Worm (Caenorhabditis elegans) whole organism, dauer: ENCODE results near the gene C16C10.4.

Experiments
- unc-62 ChIP-seq: sonication (generic microtip); optimal IDR thresholded peaks from 2 replicates; lab custom pipeline; 2017; ENCODE audit warnings: missing biosample characterization, missing genetic modification reagents, missing genetic modification characterization

The C16C10.4 gene

DNA sequence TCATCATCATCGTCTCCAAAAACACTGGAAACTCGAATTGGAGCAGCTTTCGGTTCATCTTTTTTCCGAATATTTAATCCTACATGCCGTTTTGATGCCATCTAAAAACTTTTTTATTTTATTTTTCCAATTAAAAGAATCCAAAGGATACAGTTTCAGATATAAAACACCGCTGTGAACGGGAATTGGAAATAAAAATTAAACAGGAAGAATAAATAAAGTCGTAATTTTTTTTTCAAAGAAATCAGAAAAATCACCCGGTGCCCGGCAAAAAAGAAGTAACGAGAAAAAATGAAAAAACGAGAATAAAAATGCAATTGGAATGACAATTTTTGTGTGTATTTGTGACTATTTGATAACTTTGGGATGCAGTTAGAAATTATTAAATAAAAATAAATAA is 2.5 kb upstream of the C16C10.4 start, which contains the start of gene ccdc-55:
ccdc-55 (minus strand) TSS at position 101 of the 400 bp plus-strand sequence.
- TF ChIP-seq unc-62 (GFP tag; lab: Kevin White, UChicago), result no peak

DNA sequence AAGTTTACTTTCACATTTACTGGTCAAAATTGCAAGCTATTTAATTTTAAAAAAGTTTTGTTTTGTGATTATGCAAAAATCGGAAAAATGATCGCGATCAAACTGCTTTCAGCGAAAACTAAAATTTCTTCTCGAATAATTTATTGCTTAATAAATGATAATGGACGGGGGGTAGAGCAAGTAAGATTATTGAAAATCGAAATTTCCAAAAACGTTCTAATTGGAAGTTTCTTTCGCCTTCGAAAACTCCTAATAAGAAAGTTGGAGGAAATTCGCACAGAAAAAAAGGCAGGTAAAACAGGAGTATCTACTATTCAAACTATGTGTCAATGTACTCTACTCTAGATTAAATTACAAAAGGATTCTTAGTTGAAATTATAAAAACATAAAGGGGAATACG is 1.1 kb downstream of the C16C10.4 start:
- no peak for TF ChIP-seq unc-62 (GFP tag; lab: Kevin White, UChicago)

DNA sequence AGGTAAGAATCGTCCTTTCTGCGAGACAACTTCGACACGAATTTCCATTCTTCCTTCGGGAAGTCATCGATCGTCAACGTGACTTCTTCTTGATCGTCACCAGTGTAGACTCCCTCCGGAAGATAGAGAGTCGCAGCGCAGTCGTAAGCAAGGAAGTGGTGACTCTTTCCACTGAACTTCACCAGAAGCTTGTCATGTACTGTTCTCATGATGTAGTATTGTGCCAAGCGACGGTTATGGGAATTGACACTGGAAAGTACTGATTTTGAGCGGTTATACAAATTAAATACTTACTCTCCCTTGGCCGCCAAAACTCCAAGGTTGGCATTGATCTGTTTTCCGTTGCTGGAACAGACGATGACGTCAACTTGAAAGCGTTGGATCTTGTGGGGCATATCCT is 4.4 kb downstream of the C16C10.4 start:
- no peak for TF ChIP-seq unc-62 (GFP tag; lab: Kevin White, UChicago)

DNA sequence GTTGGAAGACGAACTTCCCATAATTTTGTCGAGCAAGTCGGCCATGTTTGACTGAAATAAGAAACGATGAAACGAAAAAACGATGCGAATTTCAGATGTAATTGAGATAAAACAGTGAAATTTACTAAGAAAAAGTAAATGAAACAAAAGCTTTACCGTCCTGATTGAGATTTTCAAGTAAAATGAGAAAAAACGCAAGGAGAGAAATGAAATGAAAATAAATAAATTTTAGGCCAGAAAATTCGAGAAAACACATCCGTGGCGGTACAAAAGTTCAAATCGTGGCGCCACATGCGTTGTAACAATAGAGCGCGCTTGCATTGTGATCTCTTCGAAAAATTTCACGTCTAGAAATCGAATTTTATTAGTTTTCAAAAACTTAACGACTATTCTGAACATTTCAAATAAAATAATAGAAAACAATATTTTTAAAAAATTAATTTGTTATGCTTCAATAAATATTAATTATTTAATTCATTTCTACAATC is 5.0 kb downstream of the C16C10.4 start, which contains the start of the genes hrde-1 and C16C10.13:
hrde-1 (minus strand) TSS at position 51 of the 488 bp plus-strand sequence.
C16C10.13 (plus strand) TSS at position 332 of the 488 bp plus-strand sequence.
- no peak for TF ChIP-seq unc-62 (GFP tag; lab: Kevin White, UChicago)

DNA sequence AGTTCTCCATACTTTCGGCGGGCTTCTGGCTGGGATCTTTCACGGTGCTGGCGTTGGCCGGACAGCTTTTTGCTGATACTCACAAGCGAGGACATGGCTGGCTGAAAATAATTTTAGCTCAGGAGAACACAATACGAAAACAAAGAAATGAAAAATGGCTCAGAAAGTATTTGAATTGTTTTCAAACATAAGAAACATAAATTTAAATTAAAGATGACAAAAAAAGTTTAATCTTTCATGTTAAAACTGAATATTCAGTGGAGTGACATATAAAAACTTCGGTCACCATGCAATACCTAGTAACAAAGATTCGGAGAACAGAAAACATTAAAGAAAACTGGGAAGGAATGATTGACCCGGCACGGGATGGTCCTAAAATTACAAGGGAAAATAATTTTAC is 7.4 kb downstream of the C16C10.4 start, which contains the start of gene C16C10.2:
C16C10.2 (minus strand) TSS at position 101 of the 400 bp plus-strand sequence.
- no peak for TF ChIP-seq unc-62 (GFP tag; lab: Kevin White, UChicago)

DNA sequence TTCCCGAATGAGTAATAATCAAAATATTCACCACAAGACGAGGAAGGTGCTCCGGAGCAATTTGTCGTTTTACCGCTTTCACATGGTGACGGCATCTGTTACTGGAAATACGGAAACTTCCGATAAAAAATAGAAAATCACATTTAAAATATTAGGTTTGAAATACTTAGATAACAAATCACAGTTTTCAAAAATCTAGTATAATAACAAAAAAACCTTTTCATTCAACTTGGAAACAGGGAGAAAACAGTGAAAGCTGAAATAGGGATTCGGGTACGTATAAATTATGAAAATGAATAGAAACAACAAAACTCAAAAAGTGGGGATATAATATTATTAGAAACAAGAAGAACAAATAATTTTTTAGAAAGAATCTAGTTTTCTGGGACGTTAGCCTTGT is 10.2 kb downstream of the C16C10.4 start, which contains the start of gene C16C10.1:
C16C10.1 (minus strand) TSS at position 101 of the 400 bp plus-strand sequence.
- TF ChIP-seq unc-62 (GFP tag; lab: Kevin White, UChicago), result no peak

DNA sequence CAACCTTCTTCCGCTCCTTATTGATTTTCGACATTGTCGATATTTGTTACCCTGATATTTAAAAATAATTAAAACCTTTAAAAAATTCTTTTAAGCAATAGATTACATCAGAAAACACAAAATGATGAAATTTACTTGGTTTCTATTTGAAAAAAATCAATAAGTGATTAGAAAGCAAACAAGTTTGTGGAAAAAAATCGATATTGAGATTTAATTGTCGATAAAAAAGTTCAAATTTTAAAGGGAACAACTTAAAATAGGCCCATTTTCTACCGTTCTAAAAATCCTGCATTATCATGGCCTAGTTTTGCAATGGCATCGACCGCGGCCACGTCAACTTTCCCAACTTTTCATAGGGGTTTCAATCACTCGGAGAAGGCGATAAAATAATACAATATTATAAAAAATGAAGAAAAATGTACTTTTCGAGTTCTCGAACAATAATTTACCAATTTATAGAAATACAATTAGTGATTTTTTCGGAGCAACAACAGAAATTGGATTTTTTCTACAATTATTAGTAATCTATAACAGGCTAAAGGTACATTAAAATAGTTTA is 15.7 kb downstream of the C16C10.4 start, which contains the start of gene lars-1:
lars-1 (minus strand) TSS at position 51 of the 559 bp plus-strand sequence.
- TF ChIP-seq unc-62 (GFP tag; lab: Kevin White, UChicago), result no peak

DNA sequence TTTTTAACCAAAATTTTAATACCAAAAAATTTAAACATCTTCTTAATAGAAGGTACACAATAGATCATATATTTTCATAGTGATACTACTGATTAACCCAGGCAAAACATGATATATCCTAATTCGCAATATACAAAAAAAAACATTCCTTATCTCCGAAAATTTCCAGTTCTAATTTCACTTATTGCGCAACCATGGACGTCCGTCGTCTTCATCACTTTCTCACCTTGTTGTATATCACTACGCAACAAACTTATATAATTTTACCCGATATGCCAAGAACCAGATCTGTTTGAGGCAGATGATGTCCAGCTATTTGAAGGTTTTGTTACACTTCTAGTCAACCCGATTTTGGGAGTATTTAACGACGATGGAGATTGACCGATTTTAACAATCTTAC is 16.7 kb downstream of the C16C10.4 start, which contains the start of gene R74.2:
R74.2 (plus strand) TSS at position 316 of the 400 bp plus-strand sequence.
- TF ChIP-seq unc-62 (GFP tag; lab: Kevin White, UChicago), result no peak

DNA sequence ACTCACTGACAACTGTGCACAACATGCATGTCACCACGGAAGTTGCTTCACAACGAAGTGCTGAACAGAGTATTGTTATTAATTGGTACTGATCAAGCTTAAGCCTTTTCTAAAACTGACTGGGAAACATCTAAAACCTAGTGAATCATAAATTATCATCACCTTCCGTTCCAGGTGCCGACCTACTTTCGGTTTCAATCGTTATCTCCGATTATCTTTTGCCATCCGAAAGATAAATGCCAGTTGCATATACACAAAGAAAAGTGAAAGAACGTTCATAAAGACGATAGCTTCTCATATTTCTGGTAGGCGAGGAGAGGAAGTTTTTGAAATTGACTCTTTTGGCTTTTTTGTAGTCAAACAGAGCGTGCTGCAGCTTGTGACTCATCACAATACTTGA is 18.5 kb downstream of the C16C10.4 start:
- TF ChIP-seq unc-62 (GFP tag; lab: Kevin White, UChicago), result no peak

DNA sequence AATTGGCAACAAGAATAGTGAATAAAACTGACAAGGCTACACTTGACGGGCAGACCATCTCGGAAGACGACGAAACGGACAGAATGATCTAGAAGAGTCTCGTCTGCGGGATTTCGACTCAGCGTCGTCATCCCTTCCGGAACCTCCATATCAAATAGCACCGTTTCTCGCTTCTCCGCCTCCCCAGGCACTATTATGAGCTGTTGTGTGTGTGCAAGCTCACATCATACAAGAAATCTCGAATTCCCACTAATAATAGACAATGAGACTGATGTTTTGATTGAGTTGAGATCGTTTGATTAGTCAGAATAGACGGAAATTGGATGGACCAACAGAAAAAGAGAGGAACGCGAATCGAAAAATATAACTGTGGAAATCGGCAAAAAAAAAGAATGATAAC is 19.1 kb downstream of the C16C10.4 start, which contains the start of gene spp-28:
spp-28 (minus strand) TSS at position 101 of the 400 bp plus-strand sequence.
- no peak for TF ChIP-seq unc-62 (GFP tag; lab: Kevin White, UChicago)

DNA sequence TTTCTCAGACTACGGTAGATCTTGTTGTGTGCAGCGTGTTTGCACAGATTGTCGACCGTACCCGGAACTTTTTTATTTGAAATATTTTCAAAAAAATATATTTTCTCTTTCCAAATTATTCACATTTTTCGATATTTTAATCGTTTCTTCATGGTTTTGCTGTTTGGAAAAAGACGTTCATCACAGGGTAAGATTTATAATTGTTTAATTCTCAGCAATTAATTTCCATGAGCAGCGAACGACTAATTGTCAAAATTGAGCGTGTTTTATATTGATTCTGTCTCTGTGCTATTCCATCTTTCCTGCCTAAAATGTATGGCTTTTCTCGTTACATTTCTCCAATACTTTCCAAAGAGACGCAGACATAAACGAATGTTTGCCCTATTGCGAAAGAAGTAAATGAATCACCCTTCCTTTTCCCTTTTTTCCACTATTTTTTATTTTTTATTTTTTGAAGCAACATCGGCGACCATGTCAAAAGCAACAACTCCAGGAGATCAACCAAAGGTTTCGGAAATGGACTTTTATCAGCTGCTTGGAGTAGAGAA is 20.0 kb downstream of the C16C10.4 start, which contains the start of gene dnj-16:
dnj-16 (plus strand) TSS at position 51 of the 548 bp plus-strand sequence.
- no peak for TF ChIP-seq unc-62 (GFP tag; lab: Kevin White, UChicago)

DNA sequence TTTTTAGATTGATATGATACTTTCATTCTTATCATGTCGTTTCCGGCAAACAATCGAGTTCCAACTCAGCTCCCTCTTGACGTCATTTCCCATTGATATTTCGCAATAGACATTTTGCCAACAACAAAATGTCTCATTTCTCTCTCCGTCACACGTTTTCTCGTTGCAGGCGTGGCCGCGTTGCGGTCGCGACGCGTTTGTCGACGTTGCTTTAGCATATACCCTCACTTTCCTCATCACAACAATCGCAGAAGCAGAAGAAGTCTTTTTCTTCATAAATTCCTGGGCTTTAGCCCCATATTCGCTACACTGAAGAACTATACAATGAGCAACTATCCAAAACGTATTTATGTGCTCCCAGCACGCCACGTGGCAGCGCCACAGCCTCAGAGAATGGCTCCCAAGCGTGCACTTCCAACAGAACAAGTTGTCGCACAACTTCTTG is 22.5 kb downstream of the C16C10.4 start, which contains the start of gene xbp-1:
xbp-1 (plus strand) TSS at position 151 of the 445 bp plus-strand sequence.
- TF ChIP-seq unc-62 (GFP tag; lab: Kevin White, UChicago), result no peak

DNA sequence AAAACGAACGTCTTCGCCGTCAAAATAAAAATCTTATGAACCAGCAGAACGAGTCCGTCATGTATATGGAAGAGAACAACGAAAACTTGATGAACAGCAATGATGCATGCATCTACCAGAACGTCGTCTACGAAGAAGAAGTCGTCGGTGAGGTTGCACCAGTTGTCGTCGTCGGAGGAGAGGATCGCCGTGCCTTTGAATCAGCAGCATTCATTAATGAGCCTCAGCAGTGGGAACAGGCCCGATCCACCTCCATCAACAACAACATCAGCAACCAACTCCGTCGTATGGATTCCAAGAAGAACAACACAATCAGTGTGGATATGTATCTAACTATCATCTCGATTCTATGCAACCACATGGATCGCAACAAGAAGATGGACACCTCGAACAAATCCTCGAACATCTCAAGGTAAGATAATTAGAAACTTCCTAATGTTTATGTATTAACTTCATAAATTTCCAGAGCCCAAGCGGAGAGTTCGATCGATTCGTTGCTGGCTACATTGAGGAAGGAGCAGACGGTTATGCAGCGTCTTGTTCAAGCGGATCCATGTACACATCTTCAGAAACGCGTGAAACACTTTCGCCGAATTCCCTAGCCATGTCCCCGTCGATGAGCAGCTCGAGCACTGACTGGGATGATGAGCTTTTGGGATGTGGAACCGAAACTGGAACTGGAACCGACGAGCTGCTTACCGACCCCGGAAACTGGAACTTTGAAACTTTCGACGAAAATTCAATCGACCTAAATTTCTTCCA is 23.4 kb downstream of the C16C10.4 start:
- no peak for TF ChIP-seq unc-62 (GFP tag; lab: Kevin White, UChicago)

DNA sequence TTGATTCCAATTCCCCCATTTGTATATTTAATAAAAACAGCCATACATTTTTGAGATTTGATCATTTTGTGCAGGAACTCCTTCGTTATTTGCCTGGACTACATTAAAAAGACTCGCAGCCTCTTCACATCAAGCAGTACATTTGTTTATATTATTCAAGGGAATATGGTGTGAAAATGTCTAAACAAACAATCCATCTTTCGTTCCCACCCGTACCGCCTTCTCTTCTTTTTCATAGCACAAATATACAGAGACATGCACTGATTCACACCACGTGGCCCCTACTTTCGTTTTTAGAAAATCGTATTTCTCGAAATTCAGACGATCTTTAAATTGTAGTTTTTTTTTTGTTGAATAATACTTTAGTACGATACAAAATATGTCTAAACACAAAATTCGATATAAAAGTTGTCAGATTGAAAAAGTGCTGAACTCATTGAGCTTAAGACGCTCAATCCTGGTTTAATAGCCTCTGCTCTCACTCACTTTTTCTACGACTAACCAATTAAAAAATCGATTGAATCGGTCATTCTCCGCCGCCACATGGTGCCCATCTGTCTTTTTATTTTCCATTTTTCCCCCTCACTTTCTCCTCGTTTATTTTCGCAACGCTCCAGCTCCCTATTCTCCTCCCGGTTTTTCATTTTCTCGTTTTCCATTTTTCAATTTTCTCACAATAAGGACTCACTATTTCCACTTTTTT is 24.3 kb downstream of the C16C10.4 start:
- TF ChIP-seq unc-62 (GFP tag; lab: Kevin White, UChicago), result no peak
